Worm (Caenorhabditis elegans) whole organism, L2 larva: ENCODE measurements around the gene F58H1.8.
A peak's percentile ranks its signal among the peaks of the same experiment; 100 is the strongest.

ENCODE experiments used
- C34F6.9 ChIP-seq: fragments of 150-350 bp; optimal IDR thresholded peaks from 2 replicates; lab custom pipeline; 2014; ENCODE audit warnings: missing biosample characterization, missing genetic modification characterization
- F13H6.1 ChIP-seq: sonication (generic microtip); optimal IDR thresholded peaks from 2 replicates; lab custom pipeline; 2016; ENCODE audit warnings: missing genetic modification characterization, missing compliant biosample characterization
- R02D3.7 ChIP-seq: fragments of 150-350 bp; optimal IDR thresholded peaks from 2 replicates; lab custom pipeline; 2014; ENCODE audit warnings: missing biosample characterization, missing genetic modification characterization
- Y55F3AM.14 ChIP-seq: fragments of 200-800 bp; sonication (Bioruptor generic); optimal IDR thresholded peaks from 2 replicates; lab custom pipeline; 2018; ENCODE audit warnings: mild to moderate bottlenecking, missing genetic modification characterization, missing compliant biosample characterization
- ZK546.5 ChIP-seq: sonication (generic microtip); optimal IDR thresholded peaks from 2 replicates; lab custom pipeline; 2017; ENCODE audit warnings: missing biosample characterization, missing genetic modification characterization
- alr-1 ChIP-seq: fragments of 150-350 bp; optimal IDR thresholded peaks from 2 replicates; lab custom pipeline; 2014; ENCODE audit warnings: missing biosample characterization, missing genetic modification characterization
- aly-2 ChIP-seq: fragments of 150-350 bp; optimal IDR thresholded peaks from 2 replicates; lab custom pipeline; 2014; ENCODE audit warnings: missing biosample characterization, missing genetic modification characterization
- ama-1 ChIP-seq: fragments of 150-350 bp; optimal IDR thresholded peaks from 2 replicates; lab custom pipeline; 2018; ENCODE audit warnings: inconsistent platforms
- blmp-1 ChIP-seq: sonication (generic microtip); optimal IDR thresholded peaks from 2 replicates; lab custom pipeline; 2017; ENCODE audit warnings: missing genetic modification characterization, mild to moderate bottlenecking, missing compliant biosample characterization, antibody characterized with exemption, moderate library complexity; ENCODE audit not compliant: insufficient read depth
- ceh-16 ChIP-seq: fragments of 150-350 bp; optimal IDR thresholded peaks from 2 replicates; lab custom pipeline; 2014; ENCODE audit warnings: missing biosample characterization, missing genetic modification characterization
- ceh-82 ChIP-seq: fragments of 150-350 bp; optimal IDR thresholded peaks from 2 replicates; lab custom pipeline; 2014; ENCODE audit warnings: missing biosample characterization, missing genetic modification characterization
- crh-2 ChIP-seq: sonication (generic microtip); optimal IDR thresholded peaks from 2 replicates; lab custom pipeline; 2017; ENCODE audit warnings: missing biosample characterization, missing genetic modification characterization
- dmd-4 ChIP-seq: sonication (generic microtip); optimal IDR thresholded peaks from 2 replicates; lab custom pipeline; 2017; ENCODE audit warnings: missing biosample characterization, missing genetic modification characterization
- egl-27 ChIP-seq: sonication (generic microtip); optimal IDR thresholded peaks from 3 replicates; lab custom pipeline; 2017; ENCODE audit warnings: missing biosample characterization, missing genetic modification reagents, missing genetic modification characterization
- elt-1 ChIP-seq: fragments of 150-350 bp; optimal IDR thresholded peaks from 2 replicates; lab custom pipeline; 2014; ENCODE audit warnings: missing biosample characterization, missing genetic modification characterization
- elt-3 ChIP-seq: sonication (generic microtip); optimal IDR thresholded peaks from 2 replicates; lab custom pipeline; 2017; ENCODE audit warnings: missing biosample characterization, missing genetic modification characterization
- fos-1 ChIP-seq: fragments of 150-350 bp; optimal IDR thresholded peaks from 2 replicates; lab custom pipeline; 2014; ENCODE audit warnings: missing biosample characterization, missing genetic modification characterization
- gmeb-1 ChIP-seq: fragments of 150-350 bp; optimal IDR thresholded peaks from 2 replicates; lab custom pipeline; 2014; ENCODE audit warnings: missing biosample characterization, missing genetic modification characterization
- lin-11 ChIP-seq: fragments of 150-350 bp; sonication (generic microtip); optimal IDR thresholded peaks from 2 replicates; lab custom pipeline; 2014; ENCODE audit warnings: missing biosample characterization, missing genetic modification characterization, inconsistent platforms, mixed read lengths
- lin-13 ChIP-seq: fragments of 150-350 bp; optimal IDR thresholded peaks from 2 replicates; lab custom pipeline; 2014; ENCODE audit warnings: missing biosample characterization, missing genetic modification reagents, missing genetic modification characterization
- lin-39 ChIP-seq: fragments of 150-350 bp; optimal IDR thresholded peaks from 2 replicates; lab custom pipeline; 2014; ENCODE audit warnings: missing biosample characterization, missing genetic modification reagents, missing genetic modification characterization
- lsy-2 ChIP-seq, 2 experiments: fragments of 150-350 bp in 1 of 2; sonication (generic microtip) in 1 of 2; optimal IDR thresholded peaks; 2 replicates each; lab custom pipeline; 2014 to 2017; ENCODE audit warnings: missing biosample characterization in 2 of 2, missing genetic modification characterization in 2 of 2
- mab-5 ChIP-seq: fragments of 150-350 bp; optimal IDR thresholded peaks from 2 replicates; lab custom pipeline; 2014; ENCODE audit warnings: missing biosample characterization, missing genetic modification characterization
- mbf-1 ChIP-seq: sonication (generic microtip); optimal IDR thresholded peaks from 2 replicates; lab custom pipeline; 2017; ENCODE audit warnings: missing biosample characterization, missing genetic modification characterization
- mdl-1 ChIP-seq, 2 experiments: fragments of 150-350 bp in 1 of 2; sonication (generic microtip) in 1 of 2; optimal IDR thresholded peaks; 2 replicates each; lab custom pipeline; 2017; ENCODE audit warnings: missing biosample characterization in 2 of 2, missing genetic modification characterization in 2 of 2
- nhr-10 ChIP-seq: sonication (generic microtip); optimal IDR thresholded peaks from 2 replicates; lab custom pipeline; 2017; ENCODE audit warnings: missing biosample characterization, missing genetic modification characterization
- nhr-11 ChIP-seq: fragments of 150-350 bp; optimal IDR thresholded peaks from 2 replicates; lab custom pipeline; 2014; ENCODE audit warnings: missing biosample characterization, missing genetic modification characterization
- nhr-12 ChIP-seq: fragments of 150-350 bp; optimal IDR thresholded peaks from 2 replicates; lab custom pipeline; 2014; ENCODE audit warnings: missing biosample characterization, missing genetic modification characterization
- nhr-129 ChIP-seq: fragments of 150-350 bp; optimal IDR thresholded peaks from 2 replicates; lab custom pipeline; 2014; ENCODE audit warnings: missing biosample characterization, missing genetic modification characterization
- nhr-21 ChIP-seq: fragments of 150-350 bp; optimal IDR thresholded peaks from 2 replicates; lab custom pipeline; 2014; ENCODE audit warnings: missing biosample characterization, missing genetic modification characterization
- nhr-23 ChIP-seq: fragments of 150-350 bp; optimal IDR thresholded peaks from 2 replicates; lab custom pipeline; 2014; ENCODE audit warnings: missing biosample characterization, missing genetic modification reagents, missing genetic modification characterization
- nhr-237 ChIP-seq: fragments of 150-350 bp; optimal IDR thresholded peaks from 2 replicates; lab custom pipeline; 2014; ENCODE audit warnings: missing biosample characterization, missing genetic modification characterization
- nhr-25 ChIP-seq: fragments of 150-350 bp; sonication (generic microtip); optimal IDR thresholded peaks from 3 replicates; lab custom pipeline; 2014; ENCODE audit warnings: missing biosample characterization, missing genetic modification characterization
- nhr-6 ChIP-seq: fragments of 150-350 bp; optimal IDR thresholded peaks from 2 replicates; lab custom pipeline; 2014; ENCODE audit warnings: missing biosample characterization, missing genetic modification characterization
- nhr-77 ChIP-seq: fragments of 150-350 bp; optimal IDR thresholded peaks from 2 replicates; lab custom pipeline; 2014; ENCODE audit warnings: missing biosample characterization, missing genetic modification characterization
- peb-1 ChIP-seq: fragments of 150-350 bp; optimal IDR thresholded peaks from 2 replicates; lab custom pipeline; 2014; ENCODE audit warnings: missing biosample characterization, missing genetic modification characterization
- sem-4 ChIP-seq: fragments of 150-350 bp; optimal IDR thresholded peaks from 2 replicates; lab custom pipeline; 2014; ENCODE audit warnings: missing biosample characterization, missing genetic modification reagents, missing genetic modification characterization
- skn-1 ChIP-seq: sonication (generic microtip); optimal IDR thresholded peaks from 2 replicates; lab custom pipeline; 2017; ENCODE audit warnings: missing biosample characterization, missing genetic modification characterization
- sma-3 ChIP-seq: sonication (generic microtip); optimal IDR thresholded peaks from 2 replicates; lab custom pipeline; 2016; ENCODE audit warnings: missing genetic modification reagents, missing genetic modification characterization, missing compliant biosample characterization
- sma-9 ChIP-seq, 2 experiments: fragments of 150-350 bp in 1 of 2; sonication (generic microtip) in 1 of 2; optimal IDR thresholded peaks; 2 replicates each; lab custom pipeline; 2014 to 2016; ENCODE audit warnings: missing genetic modification characterization in 2 of 2, mild to moderate bottlenecking in 1 of 2, missing biosample characterization in 1 of 2, missing compliant biosample characterization in 1 of 2, missing genetic modification reagents in 1 of 2, moderate library complexity in 1 of 2
- snpc-4 ChIP-seq: fragments of 150-350 bp; optimal IDR thresholded peaks from 2 replicates; lab custom pipeline; 2014; ENCODE audit warnings: missing biosample characterization, missing genetic modification characterization
- unc-39 ChIP-seq: fragments of 150-350 bp; optimal IDR thresholded peaks from 2 replicates; lab custom pipeline; 2014; ENCODE audit warnings: missing biosample characterization, missing genetic modification characterization
- unc-55 ChIP-seq: fragments of 150-350 bp; sonication (generic microtip); optimal IDR thresholded peaks from 3 replicates; lab custom pipeline; 2014; ENCODE audit warnings: missing biosample characterization, missing genetic modification reagents, missing genetic modification characterization
- unc-62 ChIP-seq: fragments of 150-350 bp; optimal IDR thresholded peaks from 2 replicates; lab custom pipeline; 2014; ENCODE audit warnings: missing biosample characterization, missing genetic modification reagents, missing genetic modification characterization
- zag-1 ChIP-seq: fragments of 150-350 bp; optimal IDR thresholded peaks from 2 replicates; lab custom pipeline; 2014; ENCODE audit warnings: missing biosample characterization, missing genetic modification characterization
- ztf-1 ChIP-seq: fragments of 200-800 bp; sonication (Bioruptor generic); conservative IDR thresholded peaks from 2 replicates; pipeline ENCODE4 v1.3.6; 2022; ENCODE audit warnings: missing genetic modification characterization, missing compliant biosample characterization
- ztf-11 ChIP-seq: sonication (generic microtip); optimal IDR thresholded peaks from 2 replicates; lab custom pipeline; 2017; ENCODE audit warnings: missing biosample characterization, missing genetic modification characterization
- ztf-4 ChIP-seq: fragments of 150-350 bp; optimal IDR thresholded peaks from 2 replicates; lab custom pipeline; 2014; ENCODE audit warnings: missing biosample characterization, missing genetic modification characterization

Gene F58H1.8

ce11 chrV:11919639-11920038, 15.3 kb upstream of the F58H1.8 start:
- no peak for TF ChIP-seq dmd-4 (tag; lab: Kevin White, UChicago)
- TF ChIP-seq elt-1 = no peak
- TF ChIP-seq nhr-129 (tag; lab: Kevin White, UChicago) = peak; percentile 11

- TF ChIP-seq ceh-82 (tag; lab: Kevin White, UChicago) (no peak), skn-1 (tag; lab: Kevin White, UChicago) (no peak), lsy-2 (tag; optimal IDR thresholded peaks at IDR 0.05; lab: Kevin White, UChicago) (peak in 1 of 2 experiments; percentile 41), snpc-4 (tag; lab: Kevin White, UChicago) (peak; percentile 24), peb-1 (tag; lab: Kevin White, UChicago) (no peak), blmp-1 (tag; lab: Kevin White, UChicago) (no peak), aly-2 (tag; lab: Kevin White, UChicago) (no peak), ama-1 (lab: Kevin White, UChicago) (no peak), nhr-21 (tag; lab: Kevin White, UChicago) (peak; percentile 37), ZK546.5 (tag; lab: Kevin White, UChicago) (no peak), sma-3 (GFP tag; lab: Kevin White, UChicago) (peak; percentile 38), lin-11 (tag; lab: Kevin White, UChicago) (no peak), R02D3.7 (tag; lab: Kevin White, UChicago) (no peak), sem-4 (tag; lab: Kevin White, UChicago) (peak; percentile 29), unc-55 (GFP tag; lab: Kevin White, UChicago) (peak; percentile 81), nhr-10 (tag; lab: Kevin White, UChicago) (no peak), ztf-1 (no peak), crh-2 (tag; lab: Kevin White, UChicago) (peak; percentile 27), Y55F3AM.14 (GFP tag; lab: Kevin White, UChicago) (peak; percentile 25), ztf-4 (no peak), nhr-12 (tag; lab: Kevin White, UChicago) (no peak), nhr-23 (tag; lab: Kevin White, UChicago) (no peak), nhr-11 (no peak), alr-1 (tag; lab: Kevin White, UChicago) (no peak), mbf-1 (no peak), nhr-25 (tag; lab: Kevin White, UChicago) (peak; percentile 33), fos-1 (peak; percentile 39), elt-1 (no peak), mab-5 (tag; lab: Kevin White, UChicago) (no peak), dmd-4 (tag; lab: Kevin White, UChicago) (no peak), nhr-77 (no peak), unc-39 (tag; lab: Kevin White, UChicago) (no peak), nhr-237 (tag; lab: Kevin White, UChicago) (no peak), nhr-6 (tag; lab: Kevin White, UChicago) (no peak), elt-3 (tag; lab: Kevin White, UChicago) (no peak), egl-27 (tag; lab: Kevin White, UChicago) (no peak), lin-39 (tag; lab: Kevin White, UChicago) (no peak), ceh-16 (no peak), lin-13 (GFP tag; lab: Kevin White, UChicago) (no peak), nhr-129 (tag; lab: Kevin White, UChicago) (peak; percentile 68), ztf-11 (tag; lab: Kevin White, UChicago) (no peak), sma-9 (GFP tag; optimal IDR thresholded peaks at IDR 0.05; lab: Kevin White, UChicago) (peak; percentile 40), sma-9 (tag; optimal IDR thresholded peaks at IDR 0.05; lab: Kevin White, UChicago) (no peak), mdl-1 (tag; optimal IDR thresholded peaks at IDR 0.05; lab: Kevin White, UChicago) (no peak), gmeb-1 (no peak), C34F6.9 (tag; lab: Kevin White, UChicago) (peak; percentile 36), F13H6.1 (tag; lab: Kevin White, UChicago) (peak; percentile 49), unc-62 (GFP tag; lab: Kevin White, UChicago) (no peak), zag-1 (tag; lab: Kevin White, UChicago) (no peak)
Measured at ce11 chrV:11921229-11921628, 13.7 kb upstream of the F58H1.8 start.
